Fruit fly (Drosophila melanogaster): ENCODE data around the gene brk.

The brk gene

dm6 chrX:7334801-7335176 is 27.1 kb downstream of the brk start (continued):
- no peak for TF ChIP-seq Myb (GFP tag; optimal IDR thresholded peaks at IDR 0.05)
- TF ChIP-seq pnt (GFP tag; optimal IDR thresholded peaks at IDR 0.05), result no peak
- TF ChIP-seq CG8089 (GFP tag; optimal IDR thresholded peaks at IDR 0.05), result no peak
- TF ChIP-seq ken (GFP tag; IDR thresholded peaks at IDR 0.05), result peak; percentile 59; the same call in 1 of the 3 replicates
- TF ChIP-seq ATbp (GFP tag; optimal IDR thresholded peaks at IDR 0.05), result peak; percentile 56
- TF ChIP-seq Bteb2 (GFP tag; optimal IDR thresholded peaks at IDR 0.05), result no peak
- no peak for TF ChIP-seq pfk (GFP tag; optimal IDR thresholded peaks at IDR 0.05)
- TF ChIP-seq CG17328 (GFP tag; IDR thresholded peaks at IDR 0.05), result peak; percentile 64
- peak; percentile 76 for TF ChIP-seq Dek (tag; optimal IDR thresholded peaks at IDR 0.05)
- no peak for TF ChIP-seq Doc2 (GFP tag; IDR thresholded peaks at IDR 0.05)
- TF ChIP-seq CG1602 (GFP tag; optimal IDR thresholded peaks at IDR 0.05), result peak; percentile 61
- peak; percentile 57 for TF ChIP-seq CG2875 (GFP tag; optimal IDR thresholded peaks at IDR 0.05)
- TF ChIP-seq fd64A (GFP tag; optimal IDR thresholded peaks at IDR 0.05), result no peak
- TF ChIP-seq ftz-f1 (GFP tag; optimal IDR thresholded peaks at IDR 0.05), result no peak
- TF ChIP-seq run (tag; optimal IDR thresholded peaks at IDR 0.05), result peak; percentile 65
- no peak for TF ChIP-seq CrebB (tag; optimal IDR thresholded peaks at IDR 0.05)
- TF ChIP-seq ro (GFP tag; IDR thresholded peaks at IDR 0.05), result no peak
- no peak for TF ChIP-seq gfzf (GFP tag; optimal IDR thresholded peaks at IDR 0.05)
- TF ChIP-seq CG3281 (GFP tag; optimal IDR thresholded peaks at IDR 0.05), result peak; percentile 77
- TF ChIP-seq Rfx (GFP tag; IDR thresholded peaks at IDR 0.05), result peak; percentile 78
- TF ChIP-seq lilli (GFP tag; optimal IDR thresholded peaks at IDR 0.05), result no peak
- peak; percentile 59 for TF ChIP-seq E2f2 (GFP tag; IDR thresholded peaks at IDR 0.05)
- no peak for TF ChIP-seq CG3726 (GFP tag; IDR thresholded peaks at IDR 0.05)
- peak; percentile 30 for TF ChIP-seq CG4820 (GFP tag; optimal IDR thresholded peaks at IDR 0.05)
- TF ChIP-seq cg (GFP tag; optimal IDR thresholded peaks at IDR 0.05), result no peak
- peak; percentile 86 for TF ChIP-seq row (GFP tag; IDR thresholded peaks at IDR 0.05)
- TF ChIP-seq gro (GFP tag; optimal IDR thresholded peaks at IDR 0.05), result no peak
- no peak for TF ChIP-seq CG8765 (GFP tag; IDR thresholded peaks at IDR 0.05)
- TF ChIP-seq CG3065 (GFP tag; optimal IDR thresholded peaks at IDR 0.05), result peak; percentile 5
- TF ChIP-seq chn (GFP tag; optimal IDR thresholded peaks at IDR 0.05), result no peak
- peak; percentile 10 for TF ChIP-seq oc (tag; optimal IDR thresholded peaks at IDR 0.05)
- peak; percentile 51 for TF ChIP-seq fd3F (GFP tag; optimal IDR thresholded peaks at IDR 0.05)
- TF ChIP-seq zen2 (GFP tag; IDR thresholded peaks at IDR 0.05; ENCODE audit: partially characterized antibody), result no peak
- no peak for TF ChIP-seq CG8290 (GFP tag; optimal IDR thresholded peaks at IDR 0.05)
- peak in 1 of 2 experiments; percentile 56 for TF ChIP-seq CG8290 (tag; optimal IDR thresholded peaks at IDR 0.05)
- peak; percentile 77; the same call in 2 of the 3 replicates for TF ChIP-seq so (GFP tag; IDR thresholded peaks at IDR 0.05)
- no peak for TF ChIP-seq pros (GFP tag; optimal IDR thresholded peaks at IDR 0.05)
- peak; percentile 71 for TF ChIP-seq Nf-YB (GFP tag; optimal IDR thresholded peaks at IDR 0.05)
- TF ChIP-seq ac (GFP tag; optimal IDR thresholded peaks at IDR 0.05), result no peak
- TF ChIP-seq CG17829 (tag; optimal IDR thresholded peaks at IDR 0.05), result peak; percentile 90
- no peak for TF ChIP-seq CHES-1-like (GFP tag; optimal IDR thresholded peaks at IDR 0.05)
- peak; percentile 62 for TF ChIP-seq stc (GFP tag; IDR thresholded peaks at IDR 0.05)
- no peak for TF ChIP-seq CG2199 (GFP tag; IDR thresholded peaks at IDR 0.05)
- no peak for TF ChIP-seq toy (GFP tag; IDR thresholded peaks at IDR 0.05)
- TF ChIP-seq Six4 (GFP tag; optimal IDR thresholded peaks at IDR 0.05), result peak; percentile 40
- TF ChIP-seq Hr51 (GFP tag; optimal IDR thresholded peaks at IDR 0.05), result peak in 1 of 2 experiments; percentile 88
- peak; percentile 80 for TF ChIP-seq HHEX (GFP tag; optimal IDR thresholded peaks at IDR 0.05)
- peak; percentile 58 for TF ChIP-seq tio (GFP tag; optimal IDR thresholded peaks at IDR 0.05)
- TF ChIP-seq h (optimal IDR thresholded peaks at IDR 0.05), result no peak
- TF ChIP-seq CG2678 (tag; optimal IDR thresholded peaks at IDR 0.05), result peak; percentile 90
- no peak for TF ChIP-seq dimm (GFP tag; IDR thresholded peaks at IDR 0.05)
- peak; percentile 38 for TF ChIP-seq CG30431 (GFP tag; optimal IDR thresholded peaks at IDR 0.05)
- TF ChIP-seq Aef1 (GFP tag; IDR thresholded peaks at IDR 0.05), result 0 out of 3 replicates have a peak, but pooled peaks have one; percentile 28
